Worm (Caenorhabditis elegans): ENCODE measurements around the gene cTel54X.2.

Gene cTel54X.2

DNA sequence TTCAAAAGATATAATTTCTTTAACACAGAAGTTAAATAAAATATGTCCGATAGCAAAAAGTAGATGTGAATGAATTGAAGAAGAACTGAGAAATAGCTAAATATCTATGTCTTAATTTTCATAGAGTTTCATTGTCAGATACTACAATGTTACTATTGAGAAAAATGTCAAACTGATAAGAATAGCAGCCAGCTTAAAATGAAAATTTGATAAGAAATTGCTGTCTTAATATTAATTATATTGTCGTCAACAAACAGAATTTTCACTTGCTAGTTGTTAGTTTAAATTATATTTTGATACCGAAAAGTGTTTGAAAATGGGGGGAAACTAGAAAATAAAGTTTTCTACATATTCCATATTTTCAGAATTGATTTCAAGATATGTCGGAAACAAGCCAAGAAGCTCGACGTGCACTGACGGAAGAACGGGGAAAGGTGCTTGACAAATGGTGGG lies at the start of gene cTel54X.2, which contains the start of the genes fbxa-6 and npr-30:
Gene cTel54X.2 (plus strand): TSS at position 360 of the 453 bp plus-strand sequence.
Gene fbxa-6 (minus strand): TSS at position 179 of the 453 bp plus-strand sequence.
Gene npr-30 (plus strand): TSS at position 403 of the 453 bp plus-strand sequence.
- TF ChIP-seq flt-1 (GFP tag; IDR thresholded peaks at IDR 0.05) (no peak), T22C8.4 (GFP tag; IDR thresholded peaks at IDR 0.05) (no peak), tab-1 (GFP tag; IDR thresholded peaks at IDR 0.05) (no peak), cog-1 (tag; optimal IDR thresholded peaks at IDR 0.05) (no peak), ztf-29 (GFP tag; IDR thresholded peaks at IDR 0.05) (no peak), ref-1 (GFP tag; conservative IDR thresholded peaks at IDR 0.05) (no peak), med-1 (GFP tag; optimal IDR thresholded peaks at IDR 0.05; ENCODE audit: insufficient read depth) (no peak), ztf-23 (GFP tag; IDR thresholded peaks at IDR 0.05) (no peak), klf-2 (GFP tag; conservative IDR thresholded peaks at IDR 0.05) (no peak)

- no peak for TF ChIP-seq klf-2 (GFP tag; conservative IDR thresholded peaks at IDR 0.05)
- no peak for TF ChIP-seq tab-1 (GFP tag; IDR thresholded peaks at IDR 0.05)
- no peak for TF ChIP-seq T22C8.4 (GFP tag; IDR thresholded peaks at IDR 0.05)
- no peak for TF ChIP-seq med-1 (GFP tag; optimal IDR thresholded peaks at IDR 0.05; ENCODE audit: insufficient read depth)
- TF ChIP-seq flt-1 (GFP tag; IDR thresholded peaks at IDR 0.05), result no peak
- TF ChIP-seq ztf-29 (GFP tag; IDR thresholded peaks at IDR 0.05), result no peak
- TF ChIP-seq ref-1 (GFP tag; conservative IDR thresholded peaks at IDR 0.05), result no peak
- TF ChIP-seq cog-1 (tag; optimal IDR thresholded peaks at IDR 0.05), result no peak
- TF ChIP-seq ztf-23 (GFP tag; IDR thresholded peaks at IDR 0.05), result no peak
Observed at ce11 chrIII:14175-14574, 11.1 kb downstream of the cTel54X.2 start.

DNA sequence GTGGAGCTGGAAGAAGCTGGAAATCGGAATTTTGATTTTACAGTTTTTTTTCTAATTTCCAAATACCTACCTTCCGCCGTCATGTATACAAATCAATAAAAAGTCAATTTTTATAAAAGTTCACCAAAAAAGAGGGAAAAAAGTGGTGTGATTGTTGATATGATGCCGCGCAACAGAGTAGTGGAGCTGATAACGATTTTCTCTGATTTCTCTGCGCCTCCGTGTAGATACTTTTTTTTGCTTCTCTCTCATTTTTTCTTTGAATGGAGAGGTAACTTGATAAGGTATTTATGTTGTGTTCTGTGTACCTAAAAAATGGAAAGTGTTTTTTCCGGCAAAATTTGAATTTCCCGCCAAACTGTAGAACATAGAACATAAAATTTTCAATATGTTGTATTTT lies 11.6 kb downstream of the cTel54X.2 start, which contains the start of gene nhr-80:
Gene nhr-80 (minus strand): TSS at position 199 of the 400 bp plus-strand sequence.
- TF ChIP-seq tab-1 (GFP tag; IDR thresholded peaks at IDR 0.05) (no peak), flt-1 (GFP tag; IDR thresholded peaks at IDR 0.05) (no peak), ztf-29 (GFP tag; IDR thresholded peaks at IDR 0.05) (no peak), cog-1 (tag; optimal IDR thresholded peaks at IDR 0.05) (no peak), T22C8.4 (GFP tag; IDR thresholded peaks at IDR 0.05) (no peak), ztf-23 (GFP tag; IDR thresholded peaks at IDR 0.05) (no peak), klf-2 (GFP tag; conservative IDR thresholded peaks at IDR 0.05) (no peak), ref-1 (GFP tag; conservative IDR thresholded peaks at IDR 0.05) (no peak), med-1 (GFP tag; optimal IDR thresholded peaks at IDR 0.05; ENCODE audit: insufficient read depth) (no peak)

DNA sequence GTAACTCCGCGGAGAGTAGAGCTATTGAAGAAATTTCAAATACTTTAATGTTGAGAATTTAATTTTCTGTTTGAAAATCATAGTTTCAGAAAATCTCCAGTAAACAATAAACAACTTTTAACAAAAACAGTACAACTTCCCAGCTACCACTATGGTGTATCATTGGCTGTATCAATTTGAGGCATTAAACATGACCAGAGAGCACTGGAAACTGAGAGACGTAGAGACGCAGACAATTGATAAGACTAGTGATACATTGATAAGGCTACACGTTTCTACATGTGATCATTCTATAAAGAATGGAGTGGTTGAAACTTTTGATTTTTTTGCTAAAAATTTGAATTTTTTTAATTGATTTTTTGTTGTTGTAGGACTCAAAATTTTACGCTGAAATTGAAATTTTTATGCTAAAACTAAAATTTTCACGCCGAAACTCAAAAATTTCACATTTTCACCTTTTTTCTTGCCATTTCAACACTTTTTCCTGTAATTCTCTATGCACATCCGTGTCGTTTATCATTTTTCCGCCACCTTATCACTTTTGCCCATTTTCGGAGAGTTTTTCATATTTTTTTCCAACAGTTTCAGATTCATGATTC lies 12.2 kb downstream of the cTel54X.2 start, which contains the start of gene H10E21.1:
Gene H10E21.1 (plus strand): TSS at position 549 of the 599 bp plus-strand sequence.
- no peak for TF ChIP-seq klf-2 (GFP tag; conservative IDR thresholded peaks at IDR 0.05)
- no peak for TF ChIP-seq med-1 (GFP tag; optimal IDR thresholded peaks at IDR 0.05; ENCODE audit: insufficient read depth)
- no peak for TF ChIP-seq T22C8.4 (GFP tag; IDR thresholded peaks at IDR 0.05)
- TF ChIP-seq flt-1 (GFP tag; IDR thresholded peaks at IDR 0.05), result no peak
- TF ChIP-seq ztf-23 (GFP tag; IDR thresholded peaks at IDR 0.05), result no peak
- TF ChIP-seq ztf-29 (GFP tag; IDR thresholded peaks at IDR 0.05), result no peak
- TF ChIP-seq ref-1 (GFP tag; conservative IDR thresholded peaks at IDR 0.05), result no peak
- TF ChIP-seq cog-1 (tag; optimal IDR thresholded peaks at IDR 0.05), result no peak
- TF ChIP-seq tab-1 (GFP tag; IDR thresholded peaks at IDR 0.05), result no peak

- TF ChIP-seq T22C8.4 (GFP tag; IDR thresholded peaks at IDR 0.05), result peak; percentile 68
- TF ChIP-seq cog-1 (tag; optimal IDR thresholded peaks at IDR 0.05), result no peak
- TF ChIP-seq ztf-23 (GFP tag; IDR thresholded peaks at IDR 0.05), result no peak
- TF ChIP-seq med-1 (GFP tag; optimal IDR thresholded peaks at IDR 0.05; ENCODE audit: insufficient read depth), result no peak
- no peak for TF ChIP-seq ztf-29 (GFP tag; IDR thresholded peaks at IDR 0.05)
Observed at ce11 chrIII:16797-17196, 13.7 kb downstream of the cTel54X.2 start.

DNA sequence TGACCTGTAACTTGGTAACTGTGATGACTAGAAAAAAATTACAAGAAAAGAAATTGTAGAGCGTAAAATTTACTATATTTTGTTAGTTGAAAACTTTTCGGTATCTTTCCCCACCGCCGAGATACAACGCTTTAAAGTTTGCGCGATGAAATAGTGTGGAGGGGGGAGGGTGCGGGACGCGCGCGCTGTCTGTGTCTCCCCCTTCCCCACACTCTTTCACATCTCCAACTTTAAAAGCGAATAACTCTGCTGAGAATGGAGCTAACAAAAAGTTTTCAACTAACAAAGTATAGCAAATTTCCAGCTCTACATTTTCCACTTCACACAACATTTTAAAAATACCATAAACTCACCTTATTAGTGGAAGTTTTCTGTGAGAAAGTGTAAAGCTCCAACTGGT lies 14.5 kb downstream of the cTel54X.2 start:
- no peak for TF ChIP-seq tab-1 (GFP tag; IDR thresholded peaks at IDR 0.05)
- TF ChIP-seq T22C8.4 (GFP tag; IDR thresholded peaks at IDR 0.05), result no peak

DNA sequence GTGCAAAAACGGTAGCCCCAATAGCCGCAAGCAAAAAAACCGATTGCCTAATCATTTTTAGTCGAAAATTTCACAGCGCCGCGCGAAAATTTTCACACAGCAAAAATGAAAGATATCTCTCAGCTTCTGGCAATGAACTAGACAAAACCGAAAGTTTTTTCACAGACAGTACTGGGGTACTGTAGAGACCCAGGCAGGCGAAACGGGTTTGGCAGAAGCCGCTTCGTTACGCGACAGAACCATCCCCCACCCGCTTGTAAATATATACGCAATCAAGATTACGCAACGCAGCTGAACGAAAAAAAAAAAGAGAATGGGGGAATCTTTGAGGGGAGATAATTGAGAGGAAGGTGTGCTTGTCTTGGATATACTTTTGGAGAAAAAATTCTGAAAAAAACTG lies 16.4 kb downstream of the cTel54X.2 start, which contains the start of gene H10E21.4:
Gene H10E21.4 (minus strand): TSS at position 167 of the 400 bp plus-strand sequence.
- TF ChIP-seq ref-1 (GFP tag; conservative IDR thresholded peaks at IDR 0.05), result no peak
- no peak for TF ChIP-seq ztf-23 (GFP tag; IDR thresholded peaks at IDR 0.05)
- no peak for TF ChIP-seq T22C8.4 (GFP tag; IDR thresholded peaks at IDR 0.05)
- TF ChIP-seq tab-1 (GFP tag; IDR thresholded peaks at IDR 0.05), result no peak
- no peak for TF ChIP-seq med-1 (GFP tag; optimal IDR thresholded peaks at IDR 0.05; ENCODE audit: insufficient read depth)
- TF ChIP-seq flt-1 (GFP tag; IDR thresholded peaks at IDR 0.05), result no peak
- no peak for TF ChIP-seq klf-2 (GFP tag; conservative IDR thresholded peaks at IDR 0.05)
- no peak for TF ChIP-seq ztf-29 (GFP tag; IDR thresholded peaks at IDR 0.05)
- TF ChIP-seq cog-1 (tag; optimal IDR thresholded peaks at IDR 0.05), result no peak

DNA sequence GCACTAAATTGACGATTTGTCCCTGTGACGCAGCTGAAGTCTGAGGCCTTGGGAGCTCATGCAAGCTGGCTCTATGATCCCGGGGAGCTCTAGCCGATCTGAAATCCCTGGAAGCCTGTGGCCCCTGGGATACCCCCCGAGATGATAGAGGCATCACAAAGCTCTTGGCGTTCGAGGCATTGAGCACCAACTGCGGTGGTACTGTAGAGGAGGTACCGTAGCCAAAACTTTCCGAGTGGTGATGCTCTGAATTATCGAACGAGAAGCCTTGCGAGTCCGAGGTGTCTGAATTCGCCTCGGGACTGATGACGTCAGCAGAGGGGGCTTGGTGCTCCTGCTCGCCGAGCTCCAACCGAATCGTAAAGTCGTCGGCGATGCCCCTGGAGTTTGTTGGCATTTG lies 18.2 kb downstream of the cTel54X.2 start:
- TF ChIP-seq cog-1 (tag; optimal IDR thresholded peaks at IDR 0.05) (no peak), ref-1 (GFP tag; conservative IDR thresholded peaks at IDR 0.05) (no peak), tab-1 (GFP tag; IDR thresholded peaks at IDR 0.05) (no peak), ztf-29 (GFP tag; IDR thresholded peaks at IDR 0.05) (no peak), klf-2 (GFP tag; conservative IDR thresholded peaks at IDR 0.05) (no peak), flt-1 (GFP tag; IDR thresholded peaks at IDR 0.05) (no peak), ztf-23 (GFP tag; IDR thresholded peaks at IDR 0.05) (no peak), T22C8.4 (GFP tag; IDR thresholded peaks at IDR 0.05) (no peak), med-1 (GFP tag; optimal IDR thresholded peaks at IDR 0.05; ENCODE audit: insufficient read depth) (no peak)

ce11 chrIII:23862-24261 lies 20.8 kb downstream of the cTel54X.2 start, which contains the start of gene H10E21.5:
TSS of gene H10E21.5 (minus strand) at chrIII:23962.
- TF ChIP-seq tab-1 (GFP tag; IDR thresholded peaks at IDR 0.05) (no peak), T22C8.4 (GFP tag; IDR thresholded peaks at IDR 0.05) (no peak), cog-1 (tag; optimal IDR thresholded peaks at IDR 0.05) (no peak)

DNA sequence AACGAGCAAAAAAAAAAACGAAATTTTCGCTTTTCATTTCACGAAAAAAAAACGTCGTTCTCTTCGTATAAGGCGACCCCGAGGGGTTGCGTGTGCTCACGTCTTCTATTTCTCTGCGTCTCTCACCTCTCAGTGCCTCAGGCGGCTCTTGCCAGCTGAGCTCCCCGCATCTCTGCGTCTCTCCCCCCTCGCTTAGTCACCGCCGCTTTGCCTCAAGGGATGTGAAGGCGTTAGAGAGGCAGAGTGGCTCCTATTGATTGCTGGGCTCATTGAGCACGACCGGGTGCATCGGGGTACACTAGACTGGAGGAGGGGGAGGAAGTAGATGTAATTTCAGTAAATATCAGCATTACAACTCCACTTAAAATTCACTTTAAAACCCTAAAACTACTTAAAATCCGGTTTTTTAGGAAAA lies 22.5 kb downstream of the cTel54X.2 start:
- TF ChIP-seq klf-2 (GFP tag; conservative IDR thresholded peaks at IDR 0.05), result 0 out of 2 replicates have a peak, but pooled peaks have one; percentile 16
- TF ChIP-seq T22C8.4 (GFP tag; IDR thresholded peaks at IDR 0.05), result peak; percentile 54; the same call in 1 of the 2 replicates
- no peak for TF ChIP-seq flt-1 (GFP tag; IDR thresholded peaks at IDR 0.05)
